Worm (Caenorhabditis elegans): ENCODE results near the gene srsx-24.

DNA sequence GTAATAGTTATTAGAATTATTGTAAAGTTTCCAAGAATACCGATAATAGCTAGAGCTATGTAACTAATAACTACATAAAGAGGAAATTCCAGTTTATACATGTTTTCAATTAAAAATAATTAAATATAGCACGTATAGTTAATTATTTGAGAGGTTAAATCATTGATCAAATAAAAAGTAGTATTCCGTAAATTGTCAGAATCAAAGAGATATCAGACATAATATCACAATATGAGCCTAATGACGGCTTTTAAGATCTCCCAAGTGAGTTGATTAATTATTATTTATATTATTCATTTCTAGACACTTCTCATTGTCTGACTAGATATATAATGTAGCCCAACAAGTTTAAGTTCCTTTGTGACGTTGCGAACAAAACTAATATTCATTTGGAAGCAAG is at the start of gene srsx-24:
- TF ChIP-seq lin-35 (GFP tag; optimal IDR thresholded peaks at IDR 0.05), result no peak
- no peak for TF ChIP-seq fos-1 (tag; optimal IDR thresholded peaks at IDR 0.05)
- no peak for TF ChIP-seq alr-1 (tag; optimal IDR thresholded peaks at IDR 0.05; ENCODE audit: borderline replicate concordance)
- TF ChIP-seq nhr-12 (tag; optimal IDR thresholded peaks at IDR 0.05), result no peak
- no peak for TF ChIP-seq unc-62 (GFP tag; optimal IDR thresholded peaks at IDR 0.05)
